Worm (Caenorhabditis elegans) whole organism, L2 larva: Measurements from ENCODE around the gene Y54G2A.10.

Experiments
- F13H6.1 ChIP-seq: sonication (generic microtip); optimal IDR thresholded peaks from 2 replicates; lab custom pipeline; 2016; ENCODE audit warnings: missing genetic modification characterization, missing compliant biosample characterization
- R02D3.7 ChIP-seq: fragments of 150-350 bp; optimal IDR thresholded peaks from 2 replicates; lab custom pipeline; 2014; ENCODE audit warnings: missing biosample characterization, missing genetic modification characterization
- Y55F3AM.14 ChIP-seq: fragments of 200-800 bp; sonication (Bioruptor generic); optimal IDR thresholded peaks from 2 replicates; lab custom pipeline; 2018; ENCODE audit warnings: mild to moderate bottlenecking, missing genetic modification characterization, missing compliant biosample characterization
- ZK546.5 ChIP-seq: sonication (generic microtip); optimal IDR thresholded peaks from 2 replicates; lab custom pipeline; 2017; ENCODE audit warnings: missing biosample characterization, missing genetic modification characterization
- aly-2 ChIP-seq: fragments of 150-350 bp; optimal IDR thresholded peaks from 2 replicates; lab custom pipeline; 2014; ENCODE audit warnings: missing biosample characterization, missing genetic modification characterization
- ama-1 ChIP-seq: fragments of 150-350 bp; optimal IDR thresholded peaks from 2 replicates; lab custom pipeline; 2018; ENCODE audit warnings: inconsistent platforms
- ceh-82 ChIP-seq: fragments of 150-350 bp; optimal IDR thresholded peaks from 2 replicates; lab custom pipeline; 2014; ENCODE audit warnings: missing biosample characterization, missing genetic modification characterization
- dmd-4 ChIP-seq: sonication (generic microtip); optimal IDR thresholded peaks from 2 replicates; lab custom pipeline; 2017; ENCODE audit warnings: missing biosample characterization, missing genetic modification characterization
- egl-27 ChIP-seq: sonication (generic microtip); optimal IDR thresholded peaks from 3 replicates; lab custom pipeline; 2017; ENCODE audit warnings: missing biosample characterization, missing genetic modification reagents, missing genetic modification characterization
- elt-1 ChIP-seq: fragments of 150-350 bp; optimal IDR thresholded peaks from 2 replicates; lab custom pipeline; 2014; ENCODE audit warnings: missing biosample characterization, missing genetic modification characterization
- elt-3 ChIP-seq: sonication (generic microtip); optimal IDR thresholded peaks from 2 replicates; lab custom pipeline; 2017; ENCODE audit warnings: missing biosample characterization, missing genetic modification characterization
- gmeb-1 ChIP-seq: fragments of 150-350 bp; optimal IDR thresholded peaks from 2 replicates; lab custom pipeline; 2014; ENCODE audit warnings: missing biosample characterization, missing genetic modification characterization
- lin-11 ChIP-seq: fragments of 150-350 bp; sonication (generic microtip); optimal IDR thresholded peaks from 2 replicates; lab custom pipeline; 2014; ENCODE audit warnings: missing biosample characterization, missing genetic modification characterization, inconsistent platforms, mixed read lengths
- lin-13 ChIP-seq: fragments of 150-350 bp; optimal IDR thresholded peaks from 2 replicates; lab custom pipeline; 2014; ENCODE audit warnings: missing biosample characterization, missing genetic modification reagents, missing genetic modification characterization
- lin-39 ChIP-seq: fragments of 150-350 bp; optimal IDR thresholded peaks from 2 replicates; lab custom pipeline; 2014; ENCODE audit warnings: missing biosample characterization, missing genetic modification reagents, missing genetic modification characterization
- mbf-1 ChIP-seq: sonication (generic microtip); optimal IDR thresholded peaks from 2 replicates; lab custom pipeline; 2017; ENCODE audit warnings: missing biosample characterization, missing genetic modification characterization
- mdl-1 ChIP-seq, 2 experiments: fragments of 150-350 bp in 1 of 2; sonication (generic microtip) in 1 of 2; optimal IDR thresholded peaks; 2 replicates each; lab custom pipeline; 2017; ENCODE audit warnings: missing biosample characterization in 2 of 2, missing genetic modification characterization in 2 of 2
- nhr-10 ChIP-seq: sonication (generic microtip); optimal IDR thresholded peaks from 2 replicates; lab custom pipeline; 2017; ENCODE audit warnings: missing biosample characterization, missing genetic modification characterization
- nhr-11 ChIP-seq: fragments of 150-350 bp; optimal IDR thresholded peaks from 2 replicates; lab custom pipeline; 2014; ENCODE audit warnings: missing biosample characterization, missing genetic modification characterization
- nhr-12 ChIP-seq: fragments of 150-350 bp; optimal IDR thresholded peaks from 2 replicates; lab custom pipeline; 2014; ENCODE audit warnings: missing biosample characterization, missing genetic modification characterization
- nhr-23 ChIP-seq: fragments of 150-350 bp; optimal IDR thresholded peaks from 2 replicates; lab custom pipeline; 2014; ENCODE audit warnings: missing biosample characterization, missing genetic modification reagents, missing genetic modification characterization
- nhr-237 ChIP-seq: fragments of 150-350 bp; optimal IDR thresholded peaks from 2 replicates; lab custom pipeline; 2014; ENCODE audit warnings: missing biosample characterization, missing genetic modification characterization
- nhr-6 ChIP-seq: fragments of 150-350 bp; optimal IDR thresholded peaks from 2 replicates; lab custom pipeline; 2014; ENCODE audit warnings: missing biosample characterization, missing genetic modification characterization
- nhr-77 ChIP-seq: fragments of 150-350 bp; optimal IDR thresholded peaks from 2 replicates; lab custom pipeline; 2014; ENCODE audit warnings: missing biosample characterization, missing genetic modification characterization
- peb-1 ChIP-seq: fragments of 150-350 bp; optimal IDR thresholded peaks from 2 replicates; lab custom pipeline; 2014; ENCODE audit warnings: missing biosample characterization, missing genetic modification characterization
- skn-1 ChIP-seq: sonication (generic microtip); optimal IDR thresholded peaks from 2 replicates; lab custom pipeline; 2017; ENCODE audit warnings: missing biosample characterization, missing genetic modification characterization
- sma-9 ChIP-seq, 2 experiments: fragments of 150-350 bp in 1 of 2; sonication (generic microtip) in 1 of 2; optimal IDR thresholded peaks; 2 replicates each; lab custom pipeline; 2014 to 2016; ENCODE audit warnings: missing genetic modification characterization in 2 of 2, mild to moderate bottlenecking in 1 of 2, missing biosample characterization in 1 of 2, missing compliant biosample characterization in 1 of 2, missing genetic modification reagents in 1 of 2, moderate library complexity in 1 of 2
- snpc-4 ChIP-seq: fragments of 150-350 bp; optimal IDR thresholded peaks from 2 replicates; lab custom pipeline; 2014; ENCODE audit warnings: missing biosample characterization, missing genetic modification characterization
- unc-62 ChIP-seq: fragments of 150-350 bp; optimal IDR thresholded peaks from 2 replicates; lab custom pipeline; 2014; ENCODE audit warnings: missing biosample characterization, missing genetic modification reagents, missing genetic modification characterization
- zag-1 ChIP-seq: fragments of 150-350 bp; optimal IDR thresholded peaks from 2 replicates; lab custom pipeline; 2014; ENCODE audit warnings: missing biosample characterization, missing genetic modification characterization
- ztf-1 ChIP-seq: fragments of 200-800 bp; sonication (Bioruptor generic); conservative IDR thresholded peaks from 2 replicates; pipeline ENCODE4 v1.3.6; 2022; ENCODE audit warnings: missing genetic modification characterization, missing compliant biosample characterization
- ztf-11 ChIP-seq: sonication (generic microtip); optimal IDR thresholded peaks from 2 replicates; lab custom pipeline; 2017; ENCODE audit warnings: missing biosample characterization, missing genetic modification characterization
- ztf-4 ChIP-seq: fragments of 150-350 bp; optimal IDR thresholded peaks from 2 replicates; lab custom pipeline; 2014; ENCODE audit warnings: missing biosample characterization, missing genetic modification characterization

Y54G2A.10 gene

DNA sequence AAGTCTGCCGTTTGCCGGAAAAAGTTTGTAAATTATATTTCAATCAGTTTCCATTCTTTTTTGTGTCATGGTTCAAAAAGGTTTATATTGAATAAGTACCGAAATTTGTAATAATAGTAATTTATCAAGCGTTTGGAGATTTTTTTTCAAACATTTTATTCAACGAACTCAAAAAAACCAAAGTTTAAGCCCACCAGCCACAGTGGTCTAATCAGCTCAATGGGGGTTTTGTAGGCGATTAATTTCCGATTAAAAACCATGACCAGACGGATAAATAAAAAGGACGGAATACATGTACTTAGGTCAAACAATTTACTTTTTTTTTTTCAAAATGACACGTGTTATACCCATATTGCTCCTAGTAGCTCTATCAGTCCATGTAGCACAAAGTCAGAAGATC, at the start of gene Y54G2A.10:
Gene Y54G2A.10, plus strand, starts transcription at position 301 of the 400 bp plus-strand sequence.
- TF ChIP-seq sma-9 (GFP tag; optimal IDR thresholded peaks at IDR 0.05; lab: Kevin White, UChicago) (no peak), sma-9 (tag; optimal IDR thresholded peaks at IDR 0.05; lab: Kevin White, UChicago) (no peak), ztf-11 (tag; lab: Kevin White, UChicago) (no peak), elt-1 (tag; lab: Kevin White, UChicago) (no peak)

DNA sequence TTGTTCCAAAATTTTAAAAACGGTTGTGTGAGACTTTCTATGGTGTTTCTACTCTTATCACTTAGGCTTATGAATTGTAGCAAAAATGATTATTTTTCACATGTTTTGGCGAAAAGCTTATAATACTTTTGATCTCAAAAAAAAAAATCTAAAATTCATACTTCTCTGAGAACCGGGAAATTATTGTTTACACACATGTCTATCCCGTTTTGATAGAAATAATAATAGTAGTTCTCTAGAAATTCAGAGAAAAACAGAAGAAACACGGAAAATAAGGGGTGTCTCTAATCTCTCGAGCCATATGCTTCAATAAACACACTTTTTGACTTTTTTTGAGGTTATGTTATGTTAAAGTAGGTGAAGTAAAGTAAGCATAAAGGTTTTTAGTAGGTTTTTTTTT, 48.9 kb upstream of the Y54G2A.10 start:
- TF ChIP-seq R02D3.7 (tag; lab: Kevin White, UChicago) (no peak), aly-2 (tag; lab: Kevin White, UChicago) (no peak), zag-1 (tag; lab: Kevin White, UChicago) (no peak)

DNA sequence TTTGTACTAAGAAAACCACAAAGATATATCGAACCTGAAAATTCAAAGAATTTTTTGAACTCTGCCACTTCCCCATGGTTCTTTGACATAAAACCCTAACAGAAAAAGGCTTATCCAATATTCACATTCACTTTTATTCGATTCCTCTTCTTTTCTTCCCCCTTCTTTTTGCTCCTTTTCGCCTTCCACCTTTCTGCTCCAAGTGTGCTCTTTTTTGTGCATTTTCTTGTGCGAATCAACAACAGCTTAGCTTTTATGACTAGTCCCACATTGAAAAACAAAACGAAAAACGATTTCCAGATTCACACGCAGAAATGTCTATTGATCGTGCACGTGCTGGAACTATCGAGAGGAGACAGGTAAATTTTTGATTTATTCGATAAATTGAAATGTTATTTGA, 47.9 kb upstream of the Y54G2A.10 start, which contains the start of gene Y54G2A.41:
Gene Y54G2A.41, plus strand, starts transcription at position 301 of the 400 bp plus-strand sequence.
- no peak for TF ChIP-seq lin-39
- TF ChIP-seq skn-1 (tag; lab: Kevin White, UChicago) = no peak
- no peak for TF ChIP-seq dmd-4 (tag; lab: Kevin White, UChicago)
- TF ChIP-seq unc-62 (GFP tag; lab: Kevin White, UChicago) = no peak
- no peak for TF ChIP-seq R02D3.7 (tag; lab: Kevin White, UChicago)
- TF ChIP-seq sma-9 (GFP tag; optimal IDR thresholded peaks at IDR 0.05; lab: Kevin White, UChicago) = no peak
- TF ChIP-seq sma-9 (tag; optimal IDR thresholded peaks at IDR 0.05; lab: Kevin White, UChicago) = no peak
- no peak for TF ChIP-seq egl-27 (tag; lab: Kevin White, UChicago)

- TF ChIP-seq F13H6.1 (tag; lab: Kevin White, UChicago) = no peak
- TF ChIP-seq nhr-77 (tag; lab: Kevin White, UChicago) = no peak
- no peak for TF ChIP-seq lin-39
- no peak for TF ChIP-seq gmeb-1 (tag; lab: Kevin White, UChicago)
- no peak for TF ChIP-seq nhr-6 (tag; lab: Kevin White, UChicago)
- TF ChIP-seq nhr-12 (tag; lab: Kevin White, UChicago) = no peak
- no peak for TF ChIP-seq ztf-11 (tag; lab: Kevin White, UChicago)
- no peak for TF ChIP-seq Y55F3AM.14 (GFP tag; lab: Kevin White, UChicago)
- no peak for TF ChIP-seq nhr-11 (tag; lab: Kevin White, UChicago)
Measured at ce11 chrIV:2753541-2753940, 45.9 kb upstream of the Y54G2A.10 start.

DNA sequence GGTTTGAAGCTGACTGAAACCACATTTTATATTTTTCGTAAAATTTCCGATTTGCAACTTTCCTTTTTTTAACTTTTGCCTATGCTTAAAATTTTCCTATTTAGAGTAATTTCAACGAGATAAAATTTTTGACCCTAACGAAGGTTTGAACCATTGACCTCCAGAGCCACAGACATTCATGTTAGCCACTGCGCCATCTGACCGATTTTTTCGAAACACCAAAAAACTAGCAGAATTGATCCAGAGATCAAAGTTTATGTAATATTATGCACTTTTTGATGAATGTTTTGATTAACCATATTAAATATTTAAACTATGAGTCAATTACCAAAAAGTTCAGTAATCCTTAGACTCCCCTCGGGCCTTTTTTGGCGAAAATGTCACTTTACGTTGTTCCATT, 41.4 kb upstream of the Y54G2A.10 start:
- no peak for TF ChIP-seq nhr-77 (tag; lab: Kevin White, UChicago)
- TF ChIP-seq dmd-4 (tag; lab: Kevin White, UChicago) = no peak
- no peak for TF ChIP-seq lin-11 (tag; lab: Kevin White, UChicago)
- TF ChIP-seq nhr-10 (tag; lab: Kevin White, UChicago) = no peak
- TF ChIP-seq sma-9 (GFP tag; optimal IDR thresholded peaks at IDR 0.05; lab: Kevin White, UChicago) = no peak
- no peak for TF ChIP-seq sma-9 (tag; optimal IDR thresholded peaks at IDR 0.05; lab: Kevin White, UChicago)

DNA sequence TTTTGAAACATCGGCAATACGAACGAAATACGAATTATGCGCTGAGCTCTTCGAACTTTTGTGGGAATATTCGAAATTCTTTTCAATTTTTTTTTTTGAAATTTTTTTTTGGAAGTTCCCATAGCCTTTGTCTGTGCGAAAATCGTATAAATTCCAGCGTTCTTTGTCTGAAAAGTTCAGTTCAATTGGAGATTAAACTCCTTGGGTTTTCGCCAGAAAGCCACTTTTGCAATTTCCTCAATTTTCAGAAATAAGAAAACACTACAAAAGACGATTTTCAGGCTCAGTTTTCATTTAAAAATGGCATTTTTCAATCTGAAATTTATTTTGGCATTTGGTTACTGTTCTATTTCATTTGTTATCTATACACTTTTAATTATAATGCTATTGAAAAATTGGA, 40.3 kb upstream of the Y54G2A.10 start, which contains the start of gene Y54G2A.38:
Gene Y54G2A.38, plus strand, starts transcription at position 301 of the 400 bp plus-strand sequence.
- TF ChIP-seq mdl-1 (tag; optimal IDR thresholded peaks at IDR 0.05; lab: Kevin White, UChicago) (no peak), mbf-1 (tag; lab: Kevin White, UChicago) (no peak), gmeb-1 (tag; lab: Kevin White, UChicago) (no peak), ZK546.5 (tag; lab: Kevin White, UChicago) (no peak)

DNA sequence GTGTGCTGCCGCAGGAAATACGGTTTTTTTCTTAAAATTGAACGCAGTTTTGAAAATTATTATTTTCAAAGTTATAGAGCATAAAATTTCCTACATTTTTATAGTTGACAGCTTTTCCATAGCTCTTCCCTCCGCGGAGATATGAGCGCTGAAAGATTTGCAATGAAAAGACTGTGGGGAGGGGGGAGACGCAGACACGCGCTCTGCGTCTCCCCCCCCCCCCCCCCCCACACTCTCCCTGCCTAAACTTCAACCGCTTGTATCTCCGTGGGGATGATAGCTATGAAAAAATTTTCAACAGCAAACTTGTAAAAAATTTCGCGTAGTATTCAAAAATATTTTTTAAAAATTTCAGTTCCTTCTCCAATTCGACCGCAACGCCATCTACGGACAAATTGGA, 38.0 kb upstream of the Y54G2A.10 start:
- TF ChIP-seq ceh-82 = no peak

DNA sequence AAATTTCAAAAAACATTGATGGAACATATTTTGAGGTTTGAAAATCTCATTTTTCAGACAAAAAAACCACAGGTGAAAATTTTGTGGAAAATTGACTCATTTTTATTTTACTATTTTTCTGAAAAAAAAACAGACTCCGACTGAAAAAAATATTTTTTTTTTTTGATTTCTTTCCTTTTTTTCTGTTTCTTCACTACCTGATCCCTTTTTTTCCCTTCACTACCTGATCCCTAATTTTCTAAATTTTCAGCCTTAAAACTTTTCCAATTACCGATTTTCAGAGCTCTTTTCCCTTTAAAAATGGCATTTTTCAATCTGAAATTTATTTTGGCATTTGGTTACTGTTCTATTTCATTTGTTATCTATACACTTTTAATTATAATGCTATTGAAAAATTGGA, 37.1 kb upstream of the Y54G2A.10 start, which contains the start of gene Y54G2A.77:
Gene Y54G2A.77, plus strand, starts transcription at position 301 of the 400 bp plus-strand sequence.
- TF ChIP-seq dmd-4 (tag; lab: Kevin White, UChicago) (no peak), aly-2 (tag; lab: Kevin White, UChicago) (no peak), nhr-10 (tag; lab: Kevin White, UChicago) (no peak), nhr-237 (no peak), mdl-1 (tag; optimal IDR thresholded peaks at IDR 0.05; lab: Kevin White, UChicago) (no peak), R02D3.7 (tag; lab: Kevin White, UChicago) (no peak), lin-11 (tag; lab: Kevin White, UChicago) (no peak), ztf-4 (tag; lab: Kevin White, UChicago) (no peak), peb-1 (tag; lab: Kevin White, UChicago) (no peak), elt-3 (tag; lab: Kevin White, UChicago) (no peak), lin-13 (GFP tag; lab: Kevin White, UChicago) (no peak), ztf-1 (no peak), ama-1 (lab: Kevin White, UChicago) (no peak), sma-9 (GFP tag; optimal IDR thresholded peaks at IDR 0.05; lab: Kevin White, UChicago) (no peak), sma-9 (tag; optimal IDR thresholded peaks at IDR 0.05; lab: Kevin White, UChicago) (no peak), lin-39 (no peak), F13H6.1 (tag; lab: Kevin White, UChicago) (no peak), nhr-23 (tag; lab: Kevin White, UChicago) (no peak), snpc-4 (tag; lab: Kevin White, UChicago) (no peak), skn-1 (tag; lab: Kevin White, UChicago) (no peak), zag-1 (tag; lab: Kevin White, UChicago) (no peak)
